Worm (Caenorhabditis elegans): ENCODE data around the gene dod-21.

- TF ChIP-seq zag-1 (tag; optimal IDR thresholded peaks at IDR 0.05) (no peak), pqm-1 (tag; optimal IDR thresholded peaks at IDR 0.05) (peak; percentile 3), lsy-2 (tag; optimal IDR thresholded peaks at IDR 0.05) (no peak), F26F4.8 (GFP tag; conservative IDR thresholded peaks at IDR 0.05) (no peak), nhr-111 (GFP tag; optimal IDR thresholded peaks at IDR 0.05) (no peak), F49E8.2 (tag; optimal IDR thresholded peaks at IDR 0.05; ENCODE audit: borderline replicate concordance) (no peak), mdl-1 (tag; optimal IDR thresholded peaks at IDR 0.05) (no peak)
Observed at ce11 chrIV:12978307-12979036, 41.9 kb downstream of the dod-21 start, which contains the start of gene K10D11.2.

All from whole organism, L4 larva.